Worm (Caenorhabditis elegans) whole organism, early embryonic: ENCODE measurements around the gene noca-2.
A peak's percentile ranks its signal among the peaks of the same experiment; 100 is the strongest.

ENCODE experiments used
- B0310.2 ChIP-seq: sonication (generic microtip); optimal IDR thresholded peaks from 2 replicates; lab custom pipeline; 2016; ENCODE audit warnings: mild to moderate bottlenecking, missing genetic modification characterization, missing compliant biosample characterization
- F13C5.2 ChIP-seq: sonication (generic microtip); optimal IDR thresholded peaks from 2 replicates; lab custom pipeline; 2017; ENCODE audit warnings: mild to moderate bottlenecking, missing genetic modification characterization, inconsistent platforms, missing compliant biosample characterization
- aly-1 ChIP-seq: sonication (generic microtip); optimal IDR thresholded peaks from 2 replicates; lab custom pipeline; 2016; ENCODE audit warnings: missing genetic modification characterization, missing compliant biosample characterization
- ama-1 ChIP-seq: fragments of 150-350 bp; optimal IDR thresholded peaks from 2 replicates; lab custom pipeline; 2014
- ceh-13 ChIP-seq: fragments of 200-800 bp; sonication (Bioruptor generic); optimal IDR thresholded peaks from 2 replicates; lab custom pipeline; 2018; ENCODE audit warnings: mild to moderate bottlenecking, missing genetic modification characterization, missing compliant biosample characterization
- ceh-36 ChIP-seq: sonication (generic microtip); optimal IDR thresholded peaks from 2 replicates; lab custom pipeline; 2016; ENCODE audit warnings: missing genetic modification characterization, inconsistent platforms, missing compliant biosample characterization
- ets-7 ChIP-seq: sonication (generic microtip); optimal IDR thresholded peaks from 2 replicates; lab custom pipeline; 2016; ENCODE audit warnings: missing genotype, missing genetic modification characterization, missing compliant biosample characterization
- flt-1 ChIP-seq: fragments of 200-800 bp; sonication (Bioruptor generic); IDR thresholded peaks from 2 replicates; pipeline ENCODE4 v1.3.6; 2022; ENCODE audit warnings: missing genetic modification characterization, missing compliant biosample characterization
- hmbx-1 ChIP-seq: sonication (generic microtip); optimal IDR thresholded peaks from 2 replicates; lab custom pipeline; 2016; ENCODE audit warnings: mild to moderate bottlenecking, missing genetic modification characterization, missing compliant biosample characterization
- hmg-4 ChIP-seq: fragments of 200-800 bp; sonication (Bioruptor generic); optimal IDR thresholded peaks from 2 replicates; lab custom pipeline; 2018; ENCODE audit warnings: mild to moderate bottlenecking, missing genetic modification characterization, missing compliant biosample characterization
- hnd-1 ChIP-seq: sonication (generic microtip); optimal IDR thresholded peaks from 2 replicates; lab custom pipeline; 2016; ENCODE audit warnings: missing genetic modification characterization, missing compliant biosample characterization
- pes-1 ChIP-seq: fragments of 200-800 bp; sonication (Bioruptor generic); IDR thresholded peaks from 2 replicates; pipeline ENCODE4 v1.3.6; 2022; ENCODE audit warnings: missing genetic modification reagents, missing genetic modification characterization, missing compliant biosample characterization
- scrt-1 ChIP-seq: fragments of 200-800 bp; sonication (Bioruptor generic); IDR thresholded peaks from 2 replicates; pipeline ENCODE4 v1.3.6; 2022; ENCODE audit warnings: missing genetic modification characterization, missing compliant biosample characterization
- sea-1 ChIP-seq: fragments of 200-800 bp; sonication (Bioruptor generic); conservative IDR thresholded peaks from 2 replicates; pipeline ENCODE4 v1.3.6; 2022; ENCODE audit warnings: missing genetic modification characterization, missing compliant biosample characterization
- tbx-11 ChIP-seq: fragments of 200-800 bp; sonication (Bioruptor generic); IDR thresholded peaks from 2 replicates; pipeline ENCODE4 v1.3.6; 2022; ENCODE audit warnings: missing genetic modification characterization, missing compliant biosample characterization
- tbx-37 ChIP-seq: fragments of 200-800 bp; sonication (Bioruptor generic); conservative IDR thresholded peaks from 2 replicates; pipeline ENCODE4 v1.3.6; 2022; ENCODE audit warnings: missing genetic modification reagents, missing genetic modification characterization, missing compliant biosample characterization
- tra-4 ChIP-seq: sonication (generic microtip); optimal IDR thresholded peaks from 2 replicates; lab custom pipeline; 2017; ENCODE audit warnings: missing genetic modification characterization, missing compliant biosample characterization

noca-2 gene

DNA sequence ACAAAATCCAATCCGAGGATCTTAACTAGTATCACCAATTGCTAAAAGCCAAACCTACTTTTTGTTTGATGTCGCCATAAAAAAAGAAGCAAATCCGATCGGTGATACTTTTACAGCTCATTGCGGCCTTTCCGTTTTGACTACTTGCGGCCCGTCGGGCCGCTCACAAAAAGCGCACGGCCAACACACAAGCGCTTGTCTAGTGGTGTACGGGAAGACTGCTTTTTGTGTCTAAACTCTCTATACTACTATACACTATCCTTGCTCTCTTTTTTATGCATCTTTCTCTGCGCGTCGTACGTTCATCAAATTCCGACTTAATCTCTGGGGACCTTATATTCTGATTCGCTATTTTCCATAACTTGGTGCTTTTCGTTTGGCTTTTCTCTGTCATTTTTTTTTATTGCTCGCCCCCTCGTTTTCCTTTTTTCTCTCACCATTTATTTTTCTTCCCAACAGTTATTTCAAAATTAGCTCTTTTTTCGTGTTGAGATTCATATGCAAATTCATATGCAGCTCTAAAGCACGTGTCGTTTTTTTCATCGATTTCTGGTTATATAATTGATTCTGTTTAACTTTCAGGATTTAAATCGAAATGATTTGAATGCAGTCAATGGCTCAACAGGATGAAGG, at the start of gene noca-2:
Gene noca-2, plus strand, starts transcription at position 583 of the 633 bp plus-strand sequence.
- TF ChIP-seq scrt-1 (no peak), flt-1 (GFP tag; lab: Robert Waterston, UW) (no peak), ets-7 (tag; lab: Kevin White, UChicago) (no peak), hmbx-1 (no peak), hmg-4 (GFP tag; lab: Kevin White, UChicago) (peak; percentile 64), hnd-1 (tag; lab: Kevin White, UChicago) (peak; percentile 12)

DNA sequence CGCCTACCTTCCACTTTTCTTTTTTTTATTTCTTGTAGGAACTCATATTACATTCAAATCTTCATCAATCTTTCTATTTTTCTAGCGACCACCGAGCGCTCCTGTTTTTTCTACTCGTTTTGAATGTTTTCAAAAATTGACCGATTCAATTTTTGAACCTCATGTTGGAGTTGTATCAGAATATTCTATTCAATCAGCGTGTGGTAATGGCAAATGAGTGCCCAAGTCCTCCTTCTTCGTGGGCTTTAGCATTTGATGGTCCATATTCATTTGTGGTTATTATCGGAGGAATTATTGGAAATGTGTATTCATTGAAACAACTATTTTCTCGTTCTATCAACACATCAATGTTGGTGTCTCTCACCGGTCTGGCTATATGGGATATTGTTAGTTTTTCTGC, 49.5 kb upstream of the noca-2 start, which contains the start of gene F52D10.4:
Gene F52D10.4, plus strand, starts transcription at position 84 of the 400 bp plus-strand sequence.
- TF ChIP-seq tbx-37 (no peak), hmg-4 (GFP tag; lab: Kevin White, UChicago) (no peak), scrt-1 (no peak), hmbx-1 (no peak), aly-1 (no peak), ets-7 (tag; lab: Kevin White, UChicago) (no peak), B0310.2 (tag; lab: Kevin White, UChicago) (no peak), F13C5.2 (tag; lab: Kevin White, UChicago) (no peak), ceh-13 (GFP tag; lab: Kevin White, UChicago) (no peak), tbx-11 (GFP tag; lab: Robert Waterston, UW) (no peak)

DNA sequence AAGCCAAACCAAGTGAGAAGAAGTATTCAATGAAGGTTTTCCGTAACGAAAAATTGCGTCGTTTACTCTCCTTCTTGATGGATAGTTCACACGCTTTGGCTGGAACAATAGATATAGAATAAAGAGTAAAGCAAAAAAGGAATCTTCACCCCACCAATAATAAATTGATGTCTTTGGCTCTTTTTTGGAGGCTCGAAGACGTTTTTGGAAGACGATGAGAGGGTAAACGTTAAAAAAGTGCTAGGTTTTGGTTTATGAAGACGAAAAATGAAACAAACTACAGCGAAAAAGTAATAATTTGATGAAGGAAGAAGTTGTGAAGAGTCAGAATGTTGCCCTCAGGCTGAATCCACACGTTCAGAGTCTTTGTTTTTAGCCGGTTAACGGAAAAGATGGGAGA, 44.9 kb upstream of the noca-2 start, which contains the start of gene sto-3:
Gene sto-3, minus strand, starts transcription at position 101 of the 400 bp plus-strand sequence.
- TF ChIP-seq sea-1 (GFP tag; lab: Robert Waterston, UW) (no peak), B0310.2 (tag; lab: Kevin White, UChicago) (no peak), ets-7 (tag; lab: Kevin White, UChicago) (no peak), tbx-37 (no peak), hmbx-1 (no peak), tra-4 (tag; lab: Kevin White, UChicago) (no peak), pes-1 (GFP tag; lab: Robert Waterston, UW) (no peak)

DNA sequence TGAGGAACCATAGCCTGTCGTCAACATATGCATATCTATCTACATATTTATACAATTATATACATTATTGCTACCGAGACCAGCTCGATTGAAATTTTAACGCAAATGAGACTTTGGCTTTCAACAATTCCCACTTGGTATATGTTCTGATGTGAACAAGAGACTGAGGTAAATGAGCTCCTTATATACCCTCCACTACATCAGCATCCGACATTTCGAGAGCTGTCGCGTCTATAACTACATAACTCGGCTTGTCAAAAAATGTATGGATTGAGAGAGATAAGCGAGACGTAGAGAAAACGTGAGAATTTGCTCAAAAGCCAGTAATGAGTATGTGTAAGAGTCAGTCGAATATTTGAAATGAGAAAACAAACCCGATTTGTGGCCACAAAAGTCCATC, 43.5 kb upstream of the noca-2 start:
- TF ChIP-seq sea-1 (GFP tag; lab: Robert Waterston, UW), result no peak
- TF ChIP-seq tbx-37, result no peak
- TF ChIP-seq scrt-1, result no peak
- TF ChIP-seq B0310.2 (tag; lab: Kevin White, UChicago), result no peak
- no peak for TF ChIP-seq hmg-4 (GFP tag; lab: Kevin White, UChicago)
- no peak for TF ChIP-seq pes-1 (GFP tag; lab: Robert Waterston, UW)
- no peak for TF ChIP-seq hmbx-1
- TF ChIP-seq F13C5.2 (tag; lab: Kevin White, UChicago), result no peak
- TF ChIP-seq tra-4 (tag; lab: Kevin White, UChicago), result no peak
- no peak for TF ChIP-seq flt-1 (GFP tag; lab: Robert Waterston, UW)
- no peak for TF ChIP-seq ceh-13 (GFP tag; lab: Kevin White, UChicago)
- TF ChIP-seq ceh-36 (tag; lab: Kevin White, UChicago), result no peak

DNA sequence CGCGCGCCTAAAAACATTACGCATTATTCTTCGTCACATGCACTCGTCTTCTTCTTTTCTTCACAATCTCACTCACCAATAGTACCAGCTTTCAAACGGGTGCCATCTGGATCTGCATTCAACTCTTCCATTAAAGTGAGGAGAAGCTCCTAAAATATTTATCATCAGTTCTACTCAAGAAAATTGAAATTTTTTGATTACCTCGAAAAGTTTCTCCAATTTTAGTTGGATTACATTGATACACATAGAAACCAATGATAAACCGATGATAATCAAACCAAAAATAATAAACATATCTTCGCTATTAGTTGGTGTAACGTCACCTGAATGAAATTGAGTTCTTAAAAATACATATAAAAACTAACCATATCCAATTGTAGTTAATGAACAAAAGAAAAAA, 42.3 kb upstream of the noca-2 start:
- TF ChIP-seq pes-1 (GFP tag; lab: Robert Waterston, UW), result no peak
- TF ChIP-seq F13C5.2 (tag; lab: Kevin White, UChicago), result no peak
- TF ChIP-seq tbx-37, result no peak
- no peak for TF ChIP-seq flt-1 (GFP tag; lab: Robert Waterston, UW)
- TF ChIP-seq scrt-1, result no peak
- no peak for TF ChIP-seq ceh-13 (GFP tag; lab: Kevin White, UChicago)
- TF ChIP-seq B0310.2 (tag; lab: Kevin White, UChicago), result no peak
- no peak for TF ChIP-seq tbx-11 (GFP tag; lab: Robert Waterston, UW)
- TF ChIP-seq aly-1, result no peak

DNA sequence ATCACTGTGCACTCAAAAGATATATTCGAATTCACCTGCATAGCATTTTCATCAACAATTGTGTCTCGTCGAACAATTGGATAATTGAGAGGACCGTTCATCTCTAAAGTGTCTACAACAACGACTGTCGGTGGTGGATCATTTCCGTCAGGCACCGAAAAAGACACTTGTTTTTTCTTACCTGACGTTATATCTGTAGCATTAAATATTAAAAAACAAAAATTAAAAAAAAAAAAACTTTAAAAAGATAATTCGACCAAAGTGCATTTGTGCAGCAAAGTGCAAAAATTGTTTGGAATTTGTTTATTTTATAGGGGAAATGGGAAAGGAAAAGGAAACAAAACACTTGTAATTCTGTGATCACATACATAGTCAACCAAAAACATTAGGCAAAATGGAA, 39.9 kb upstream of the noca-2 start, which contains the start of gene twk-44:
Gene twk-44, minus strand, starts transcription at position 101 of the 400 bp plus-strand sequence.
- no peak for TF ChIP-seq hnd-1 (tag; lab: Kevin White, UChicago)
- no peak for TF ChIP-seq ceh-36 (tag; lab: Kevin White, UChicago)
- no peak for TF ChIP-seq ceh-13 (GFP tag; lab: Kevin White, UChicago)
- no peak for TF ChIP-seq F13C5.2 (tag; lab: Kevin White, UChicago)
- TF ChIP-seq hmg-4 (GFP tag; lab: Kevin White, UChicago), result no peak
- no peak for TF ChIP-seq ets-7 (tag; lab: Kevin White, UChicago)

DNA sequence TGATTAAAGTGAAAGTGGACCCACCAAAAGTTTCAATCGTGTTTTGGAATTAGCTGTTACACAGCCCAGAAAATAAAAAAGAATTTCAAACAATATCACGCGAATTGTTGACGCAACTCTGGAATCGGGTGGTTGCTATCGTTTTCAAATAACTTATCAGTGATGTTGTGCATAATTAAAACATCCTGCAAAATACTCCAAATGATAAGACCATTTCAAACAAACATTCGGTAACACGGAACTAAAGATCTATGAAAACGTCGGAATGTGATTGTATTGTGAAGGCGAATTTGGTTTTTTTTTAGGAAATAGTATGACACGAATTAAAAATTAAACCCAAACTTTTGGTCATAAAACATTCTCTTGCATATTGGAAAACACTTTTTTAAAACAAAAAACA, 38.3 kb upstream of the noca-2 start, which contains the start of gene spp-30:
Gene spp-30, minus strand, starts transcription at position 101 of the 400 bp plus-strand sequence.
- TF ChIP-seq flt-1 (GFP tag; lab: Robert Waterston, UW), result no peak
- TF ChIP-seq ceh-36 (tag; lab: Kevin White, UChicago), result no peak
- no peak for TF ChIP-seq hmg-4 (GFP tag; lab: Kevin White, UChicago)
- TF ChIP-seq F13C5.2 (tag; lab: Kevin White, UChicago), result no peak
- no peak for TF ChIP-seq hnd-1 (tag; lab: Kevin White, UChicago)
- TF ChIP-seq tbx-37, result no peak
- no peak for TF ChIP-seq ceh-13 (GFP tag; lab: Kevin White, UChicago)
- no peak for TF ChIP-seq B0310.2 (tag; lab: Kevin White, UChicago)
- TF ChIP-seq ama-1 (lab: Kevin White, UChicago), result no peak
- TF ChIP-seq tbx-11 (GFP tag; lab: Robert Waterston, UW), result no peak
- no peak for TF ChIP-seq aly-1
- TF ChIP-seq pes-1 (GFP tag; lab: Robert Waterston, UW), result no peak
- no peak for TF ChIP-seq ets-7 (tag; lab: Kevin White, UChicago)
- no peak for TF ChIP-seq scrt-1
- TF ChIP-seq tra-4 (tag; lab: Kevin White, UChicago), result no peak
- no peak for TF ChIP-seq hmbx-1
- no peak for TF ChIP-seq sea-1 (GFP tag; lab: Robert Waterston, UW)
